Fruit fly (Drosophila melanogaster) whole organism, embryonic: ENCODE measurements around the gene Phs.

Experiments
- B-H2 ChIP-seq: fragments of 200-800 bp; sonication (Bioruptor generic); optimal IDR thresholded peaks from 2 replicates; lab custom pipeline; 2018; ENCODE audit warnings: missing biosample characterization, mild to moderate bottlenecking, missing genetic modification characterization
- Bteb2 ChIP-seq: fragments of 200-800 bp; sonication (Bioruptor generic); optimal IDR thresholded peaks from 2 replicates; lab custom pipeline; 2016; ENCODE audit warnings: missing biosample characterization, missing genetic modification characterization
- C15 ChIP-seq: fragments of 200-800 bp; sonication (Bioruptor generic); IDR thresholded peaks from 3 replicates; pipeline ENCODE4 v1.3.6; 2022; ENCODE audit warnings: missing biosample characterization, missing genetic modification characterization
- CG10431 ChIP-seq: fragments of 200-800 bp; sonication (Bioruptor generic); optimal IDR thresholded peaks from 3 replicates; lab custom pipeline; 2018; ENCODE audit warnings: missing biosample characterization, mild to moderate bottlenecking, missing genetic modification characterization
- CG10979 ChIP-seq: fragments of 200-800 bp; sonication (Bioruptor generic); optimal IDR thresholded peaks from 2 replicates; lab custom pipeline; 2018; ENCODE audit warnings: missing biosample characterization, mild to moderate bottlenecking, missing genetic modification characterization, moderate library complexity
- CG11723 ChIP-seq: fragments of 200-800 bp; sonication (Bioruptor generic); optimal IDR thresholded peaks from 2 replicates; lab custom pipeline; 2017; ENCODE audit warnings: missing biosample characterization, mild to moderate bottlenecking, missing genetic modification characterization
- CG12659 ChIP-seq: fragments of 200-800 bp; sonication (Bioruptor generic); optimal IDR thresholded peaks from 3 replicates; lab custom pipeline; 2017; ENCODE audit warnings: mild to moderate bottlenecking, missing biosample characterization, missing genetic modification reagents, missing genetic modification characterization
- CG13296 ChIP-seq: fragments of 200-800 bp; sonication (Bioruptor generic); optimal IDR thresholded peaks from 3 replicates; lab custom pipeline; 2018; ENCODE audit warnings: missing biosample characterization, mild to moderate bottlenecking, missing genetic modification characterization
- CG15514 ChIP-seq: fragments of 200-800 bp; sonication (Bioruptor generic); optimal IDR thresholded peaks from 3 replicates; lab custom pipeline; 2017; ENCODE audit warnings: missing biosample characterization, missing genetic modification characterization, mild to moderate bottlenecking, moderate library complexity, missing genetic modification reagents
- CG17612 ChIP-seq: fragments of 200-800 bp; sonication (Bioruptor generic); IDR thresholded peaks from 2 replicates; pipeline ENCODE4 v1.3.6; 2022; ENCODE audit warnings: missing biosample characterization, missing genetic modification characterization
- CG18262 ChIP-seq: fragments of 200-800 bp; optimal IDR thresholded peaks from 3 replicates; lab custom pipeline; 2019; ENCODE audit warnings: missing biosample characterization, mild to moderate bottlenecking, missing genetic modification characterization, moderate library complexity
- CG2116 ChIP-seq: fragments of 200-800 bp; sonication (Bioruptor generic); optimal IDR thresholded peaks from 3 replicates; lab custom pipeline; 2018; ENCODE audit warnings: missing biosample characterization, mild to moderate bottlenecking, missing genetic modification characterization
- CG30431 ChIP-seq: fragments of 200-800 bp; sonication (Bioruptor generic); optimal IDR thresholded peaks from 2 replicates; lab custom pipeline; 2017; ENCODE audit warnings: missing biosample characterization, missing genetic modification characterization
- CG3995 ChIP-seq: fragments of 200-800 bp; sonication (Bioruptor generic); optimal IDR thresholded peaks from 3 replicates; lab custom pipeline; 2016; ENCODE audit warnings: missing biosample characterization, missing genetic modification characterization
- CG43689 ChIP-seq: fragments of 200-800 bp; sonication (Bioruptor generic); IDR thresholded peaks from 2 replicates; pipeline ENCODE4 v1.3.6; 2022; ENCODE audit warnings: missing biosample characterization, missing genetic modification characterization
- CG8765 ChIP-seq: fragments of 200-800 bp; sonication (Bioruptor generic); IDR thresholded peaks from 2 replicates; pipeline ENCODE4 v1.3.6; 2022; ENCODE audit warnings: missing biosample characterization, missing genetic modification characterization
- CG9215 ChIP-seq: fragments of 200-800 bp; sonication (Bioruptor generic); IDR thresholded peaks from 2 replicates; pipeline ENCODE4 v1.3.6; 2022; ENCODE audit warnings: missing biosample characterization, missing genetic modification characterization
- D ChIP-seq, 2 experiments: fragments of 200-800 bp in 1 of 2; fragments of >200 bp in 1 of 2; sonication (Bioruptor generic) in 1 of 2; optimal IDR thresholded peaks; 2 replicates in 1 of 2; 3 replicates in 1 of 2; lab custom pipeline; 2017; ENCODE audit warnings: mild to moderate bottlenecking in 1 of 2, missing biosample characterization in 1 of 2, missing genetic modification characterization in 1 of 2, missing genetic modification reagents in 1 of 2
- D19B ChIP-seq: fragments of 200-800 bp; sonication (Bioruptor generic); optimal IDR thresholded peaks from 2 replicates; lab custom pipeline; 2017; ENCODE audit warnings: missing biosample characterization, mild to moderate bottlenecking, missing genetic modification characterization
- Eip74EF ChIP-seq, 2 experiments: fragments of 200-800 bp in 1 of 2; fragments of >200 bp in 1 of 2; sonication (Bioruptor generic) in 1 of 2; optimal IDR thresholded peaks; 2 replicates each; lab custom pipeline; 2017 to 2019; ENCODE audit warnings: missing biosample characterization in 2 of 2, missing genetic modification characterization in 2 of 2, mild to moderate bottlenecking in 1 of 2, moderate library complexity in 1 of 2
- Gug ChIP-seq: fragments of 200-800 bp; sonication (Bioruptor generic); IDR thresholded peaks from 4 replicates; pipeline ENCODE4 v1.3.6; 2022; ENCODE audit warnings: missing biosample characterization, missing genetic modification characterization
- Hand ChIP-seq: fragments of 200-800 bp; sonication (Bioruptor generic); optimal IDR thresholded peaks from 2 replicates; lab custom pipeline; 2017; ENCODE audit warnings: mild to moderate bottlenecking, missing biosample characterization, missing genetic modification reagents, missing genetic modification characterization
- Hsf ChIP-seq: fragments of 200-800 bp; sonication (Bioruptor generic); optimal IDR thresholded peaks from 3 replicates; lab custom pipeline; 2016; ENCODE audit warnings: missing biosample characterization, missing genetic modification characterization
- Kr ChIP-seq: fragments of 200-800 bp; sonication (Bioruptor generic); optimal IDR thresholded peaks from 2 replicates; lab custom pipeline; 2017; ENCODE audit warnings: missing biosample characterization, mild to moderate bottlenecking, missing genetic modification characterization
- Lpt ChIP-seq: fragments of >200 bp; optimal IDR thresholded peaks from 2 replicates; lab custom pipeline; 2018; ENCODE audit warnings: missing biosample characterization, missing genetic modification characterization
- Myb ChIP-seq: fragments of 200-800 bp; sonication (Bioruptor generic); optimal IDR thresholded peaks from 2 replicates; lab custom pipeline; 2016; ENCODE audit warnings: missing biosample characterization, missing genetic modification characterization
- NK7.1 ChIP-seq: fragments of 200-800 bp; sonication (Bioruptor generic); optimal IDR thresholded peaks from 3 replicates; lab custom pipeline; 2016; ENCODE audit warnings: missing biosample characterization, missing genetic modification characterization
- Optix ChIP-seq: fragments of 200-800 bp; sonication (Bioruptor generic); IDR thresholded peaks from 3 replicates; pipeline ENCODE4 v1.3.6; 2022; ENCODE audit warnings: missing biosample characterization, missing genetic modification characterization
- Usf ChIP-seq: fragments of 200-800 bp; sonication (Bioruptor generic); optimal IDR thresholded peaks from 2 replicates; lab custom pipeline; 2017; ENCODE audit warnings: missing genotype, missing biosample characterization, missing genetic modification characterization
- amos ChIP-seq: fragments of 200-800 bp; sonication (Bioruptor generic); IDR thresholded peaks from 2 replicates; pipeline ENCODE4 v1.3.6; 2022; ENCODE audit warnings: missing biosample characterization, missing genetic modification characterization; ENCODE audit not compliant: partially characterized antibody
- bowl ChIP-seq: fragments of 200-800 bp; sonication (Bioruptor generic); IDR thresholded peaks from 2 replicates; pipeline ENCODE4 v1.3.6; 2022; ENCODE audit warnings: missing biosample characterization, missing genetic modification characterization
- bsh ChIP-seq, 2 experiments: fragments of 200-800 bp; sonication (Bioruptor generic); optimal IDR thresholded peaks; 2 replicates each; lab custom pipeline; 2017 to 2018; ENCODE audit warnings: mild to moderate bottlenecking in 2 of 2, missing biosample characterization in 2 of 2, missing genetic modification characterization in 2 of 2, moderate library complexity in 1 of 2
- cad ChIP-seq: fragments of >200 bp; optimal IDR thresholded peaks from 2 replicates; lab custom pipeline; 2017; ENCODE audit warnings: missing biosample characterization, missing genetic modification characterization
- cg ChIP-seq: fragments of 200-800 bp; sonication (Bioruptor generic); optimal IDR thresholded peaks from 3 replicates; lab custom pipeline; 2019; ENCODE audit warnings: missing biosample characterization, mild to moderate bottlenecking, missing genetic modification characterization, moderate library complexity
- crol ChIP-seq: fragments of 200-800 bp; sonication (Bioruptor generic); IDR thresholded peaks from 2 replicates; pipeline ENCODE4 v1.3.6; 2022; ENCODE audit warnings: missing biosample characterization, missing genetic modification characterization
- da ChIP-seq: fragments of 200-800 bp; sonication (Bioruptor generic); optimal IDR thresholded peaks from 2 replicates; lab custom pipeline; 2016; ENCODE audit warnings: missing biosample characterization, missing genetic modification characterization
- dan ChIP-seq: fragments of 200-800 bp; sonication (Bioruptor generic); IDR thresholded peaks from 2 replicates; pipeline ENCODE4 v1.3.6; 2022; ENCODE audit warnings: missing biosample characterization, missing genetic modification characterization
- dati ChIP-seq: fragments of 200-800 bp; sonication (Bioruptor generic); IDR thresholded peaks from 2 replicates; pipeline ENCODE4 v1.3.6; 2022; ENCODE audit warnings: missing biosample characterization, missing genetic modification characterization
- fd64A ChIP-seq: fragments of 200-800 bp; sonication (Bioruptor generic); optimal IDR thresholded peaks from 3 replicates; lab custom pipeline; 2018; ENCODE audit warnings: missing biosample characterization, mild to moderate bottlenecking, missing genetic modification characterization
- gt ChIP-seq: fragments of 200-800 bp; sonication (Bioruptor generic); IDR thresholded peaks from 2 replicates; pipeline ENCODE4 v1.3.6; 2022; ENCODE audit warnings: missing biosample characterization, missing genetic modification characterization
- ind ChIP-seq: fragments of 200-800 bp; sonication (Bioruptor generic); optimal IDR thresholded peaks from 3 replicates; lab custom pipeline; 2016; ENCODE audit warnings: missing biosample characterization, missing genetic modification characterization
- lilli ChIP-seq: fragments of 200-800 bp; sonication (Bioruptor generic); optimal IDR thresholded peaks from 3 replicates; lab custom pipeline; 2016; ENCODE audit warnings: missing biosample characterization, missing genetic modification characterization
- lov ChIP-seq, 2 experiments: fragments of 200-800 bp in 1 of 2; fragments of >200 bp in 1 of 2; sonication (Bioruptor generic) in 1 of 2; IDR thresholded peaks in 1 of 2; optimal IDR thresholded peaks in 1 of 2; 2 replicates in 1 of 2; 3 replicates in 1 of 2; pipeline versions ENCODE4 v1.3.6 to Lab custom; 2017 to 2022; ENCODE audit warnings: missing biosample characterization in 1 of 2, missing genetic modification characterization in 1 of 2
- mirr ChIP-seq: fragments of 200-800 bp; sonication (Bioruptor generic); optimal IDR thresholded peaks from 3 replicates; lab custom pipeline; 2018; ENCODE audit warnings: missing biosample characterization, mild to moderate bottlenecking, missing genetic modification characterization
- pan ChIP-seq, 4 experiments: fragments of >200 bp in 3 of 4; fragments of 200-800 bp in 1 of 4; sonication (Bioruptor generic) in 1 of 4; optimal IDR thresholded peaks in 3 of 4; IDR thresholded peaks in 1 of 4; 2 replicates each; pipeline versions ENCODE4 v1.3.6 to Lab custom; 2017 to 2022; ENCODE audit warnings: missing biosample characterization in 2 of 4, missing genetic modification characterization in 2 of 4, mixed read lengths in 1 of 4
- pnt ChIP-seq: fragments of 200-800 bp; sonication (Bioruptor generic); optimal IDR thresholded peaks from 3 replicates; lab custom pipeline; 2016; ENCODE audit warnings: missing biosample characterization, missing genetic modification characterization
- sens-2 ChIP-seq: fragments of 200-800 bp; sonication (Bioruptor generic); IDR thresholded peaks from 2 replicates; pipeline ENCODE4 v1.3.6; 2022; ENCODE audit warnings: missing biosample characterization, missing genetic modification characterization
- toy ChIP-seq: fragments of 200-800 bp; sonication (Bioruptor generic); IDR thresholded peaks from 2 replicates; pipeline ENCODE4 v1.3.6; 2022; ENCODE audit warnings: missing biosample characterization, missing genetic modification characterization
- vvl ChIP-seq: fragments of 200-800 bp; sonication (Bioruptor generic); IDR thresholded peaks from 2 replicates; pipeline ENCODE4 v1.3.6; 2022; ENCODE audit warnings: missing biosample characterization, missing genetic modification characterization

Phs gene

DNA sequence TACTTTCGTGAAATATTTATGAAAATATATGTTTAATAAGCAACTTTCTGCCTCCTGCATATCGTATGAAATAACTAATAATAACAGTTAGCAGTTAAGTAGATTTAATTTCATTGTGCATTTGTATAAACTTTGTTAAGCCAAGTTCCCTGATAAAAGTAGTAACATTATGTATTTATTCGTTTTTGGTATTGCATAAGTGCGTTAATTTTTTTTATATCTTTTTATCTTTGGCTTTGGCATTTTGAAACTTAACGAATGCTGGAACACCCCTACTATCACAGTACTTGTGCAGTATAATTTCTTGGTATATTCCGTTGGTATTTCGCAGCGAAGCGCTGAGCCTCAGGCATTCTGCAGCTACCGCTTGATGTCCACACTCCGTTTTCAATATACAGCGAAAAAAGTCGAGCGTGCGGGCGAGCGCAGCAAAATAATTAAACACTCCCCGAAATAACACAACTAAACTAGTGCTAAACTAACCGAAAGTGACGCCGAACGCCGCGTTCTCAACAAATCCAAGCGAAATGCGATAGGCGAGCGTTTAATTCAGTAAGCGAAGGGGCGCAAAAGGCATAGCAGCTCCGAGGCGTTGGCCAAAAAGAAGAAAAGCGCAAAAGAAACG, 31.1 kb upstream of the Phs start, which contains the start of gene RhoGAP71E (continued):
- peak in 1 of 2 experiments; percentile 34 for TF ChIP-seq Eip74EF (GFP tag; optimal IDR thresholded peaks at IDR 0.05; lab: Kevin White, UChicago)
- TF ChIP-seq Myb = no peak
- TF ChIP-seq pnt (GFP tag; lab: Kevin White, UChicago) = no peak
- no peak for TF ChIP-seq CG2116
- peak; percentile 18 for TF ChIP-seq Hand (GFP tag; lab: Kevin White, UChicago)
- no peak; the same call in 1 of the 2 replicates for TF ChIP-seq amos (GFP tag; lab: Robert Waterston, UW)
- no peak for TF ChIP-seq Lpt
- no peak for TF ChIP-seq Kr
- TF ChIP-seq D19B (GFP tag; lab: Kevin White, UChicago) = no peak
- TF ChIP-seq dati = no peak
- peak; percentile 67 for TF ChIP-seq vvl
- TF ChIP-seq cad (GFP tag; lab: Kevin White, UChicago) = no peak
- no peak for TF ChIP-seq Optix
- TF ChIP-seq C15 (GFP tag; lab: Robert Waterston, UW) = no peak
- no peak for TF ChIP-seq lov (optimal IDR thresholded peaks at IDR 0.05; lab: Kevin White, UChicago)
- 0 out of 3 replicates have a peak, but pooled peaks have one; percentile 28 for TF ChIP-seq lov (GFP tag; IDR thresholded peaks at IDR 0.05; lab: Robert Waterston, UW)
- TF ChIP-seq CG11723 (GFP tag; lab: Kevin White, UChicago) = peak; percentile 35
- TF ChIP-seq da (GFP tag; lab: Kevin White, UChicago) = no peak
- TF ChIP-seq CG3995 = peak; percentile 3
- TF ChIP-seq CG18262 (tag; lab: Kevin White, UChicago) = peak; percentile 30
- TF ChIP-seq fd64A = peak; percentile 10
- no peak for TF ChIP-seq NK7.1
- no peak for TF ChIP-seq Gug (GFP tag; lab: Robert Waterston, UW)
- TF ChIP-seq CG10431 (GFP tag; lab: Kevin White, UChicago) = no peak
- no peak for TF ChIP-seq CG30431
- peak; percentile 39 for TF ChIP-seq lilli (GFP tag; lab: Kevin White, UChicago)
- TF ChIP-seq CG15514 (GFP tag; lab: Kevin White, UChicago) = peak; percentile 62
- TF ChIP-seq sens-2 (GFP tag; lab: Robert Waterston, UW) = no peak
- peak; percentile 13 to 35 for TF ChIP-seq bsh (GFP tag; optimal IDR thresholded peaks at IDR 0.05; lab: Kevin White, UChicago)
- TF ChIP-seq dan (GFP tag; lab: Robert Waterston, UW) = no peak
- no peak for TF ChIP-seq pan (optimal IDR thresholded peaks at IDR 0.05; lab: Kevin White, UChicago)
- TF ChIP-seq pan (GFP tag; optimal IDR thresholded peaks at IDR 0.05 in 1 of 2, IDR thresholded peaks at IDR 0.05 in 1 of 2) = peak in 1 of 2 experiments; percentile 53
- no peak for TF ChIP-seq toy (GFP tag; lab: Robert Waterston, UW)
- TF ChIP-seq CG43689 (GFP tag; lab: Robert Waterston, UW) = no peak
- no peak for TF ChIP-seq ind (GFP tag; lab: Kevin White, UChicago)
- peak; percentile 8 for TF ChIP-seq B-H2 (GFP tag; lab: Kevin White, UChicago)
- TF ChIP-seq CG13296 (GFP tag; lab: Kevin White, UChicago) = peak; percentile 64
- no peak for TF ChIP-seq CG8765
- no peak for TF ChIP-seq crol
- peak; percentile 2 for TF ChIP-seq Hsf
- TF ChIP-seq mirr (GFP tag; lab: Kevin White, UChicago) = peak; percentile 53
- TF ChIP-seq Bteb2 (GFP tag; lab: Kevin White, UChicago) = peak; percentile 8
- no peak for TF ChIP-seq D (optimal IDR thresholded peaks at IDR 0.05; lab: Kevin White, UChicago)
- peak; percentile 40 for TF ChIP-seq D (GFP tag; optimal IDR thresholded peaks at IDR 0.05; lab: Kevin White, UChicago)
- TF ChIP-seq CG10979 (tag; lab: Kevin White, UChicago) = peak; percentile 28
- TF ChIP-seq CG12659 = peak; percentile 62
- no peak for TF ChIP-seq CG17612 (GFP tag; lab: Robert Waterston, UW)
- no peak for TF ChIP-seq Usf (GFP tag; lab: Kevin White, UChicago)
- TF ChIP-seq CG9215 = no peak
- TF ChIP-seq gt (GFP tag; lab: Robert Waterston, UW) = no peak
- no peak for TF ChIP-seq bowl (GFP tag; lab: Robert Waterston, UW)
- TF ChIP-seq cg (GFP tag; lab: Kevin White, UChicago) = no peak
